Worm (Caenorhabditis elegans) whole organism, L3 larva: ENCODE results near the gene srx-21.

Experiments used
- R02D3.7 ChIP-seq: fragments of 150-350 bp; optimal IDR thresholded peaks from 2 replicates; lab custom pipeline; 2014; ENCODE audit warnings: missing biosample characterization, missing genetic modification characterization
- ZK546.5 ChIP-seq: sonication (generic microtip); optimal IDR thresholded peaks from 2 replicates; lab custom pipeline; 2017; ENCODE audit warnings: missing biosample characterization, missing genetic modification characterization
- aly-2 ChIP-seq: fragments of 150-350 bp; optimal IDR thresholded peaks from 2 replicates; lab custom pipeline; 2014; ENCODE audit warnings: missing biosample characterization, missing genetic modification characterization
- ama-1 ChIP-seq: fragments of 150-350 bp; optimal IDR thresholded peaks from 2 replicates; lab custom pipeline; 2018
- ceh-82 ChIP-seq: fragments of 150-350 bp; optimal IDR thresholded peaks from 2 replicates; lab custom pipeline; 2014; ENCODE audit warnings: missing biosample characterization, missing genetic modification characterization
- ceh-9 ChIP-seq: sonication (generic microtip); optimal IDR thresholded peaks from 2 replicates; lab custom pipeline; 2018; ENCODE audit warnings: missing biosample characterization, missing genetic modification characterization
- daf-12 ChIP-seq: fragments of 150-350 bp; optimal IDR thresholded peaks from 2 replicates; lab custom pipeline; 2014; ENCODE audit warnings: missing biosample characterization, missing genetic modification reagents, missing genetic modification characterization
- egl-27 ChIP-seq: sonication (generic microtip); optimal IDR thresholded peaks from 4 replicates; lab custom pipeline; 2017; ENCODE audit warnings: missing biosample characterization, missing genetic modification reagents, missing genetic modification characterization
- egl-5 ChIP-seq: fragments of 150-350 bp; optimal IDR thresholded peaks from 2 replicates; lab custom pipeline; 2017; ENCODE audit warnings: missing biosample characterization, missing genetic modification reagents, missing genetic modification characterization, inconsistent platforms
- elt-1 ChIP-seq: fragments of 150-350 bp; optimal IDR thresholded peaks from 2 replicates; lab custom pipeline; 2014; ENCODE audit warnings: missing biosample characterization, missing genetic modification characterization
- elt-2 ChIP-seq: sonication (generic microtip); optimal IDR thresholded peaks from 2 replicates; lab custom pipeline; 2016; ENCODE audit warnings: missing genetic modification reagents, mild to moderate bottlenecking, missing genetic modification characterization, missing compliant biosample characterization
- elt-3 ChIP-seq, 3 experiments: fragments of 150-350 bp in 1 of 3; sonication (generic microtip) in 2 of 3; optimal IDR thresholded peaks; 2 replicates in 2 of 3; 4 replicates in 1 of 3; lab custom pipeline; 2014 to 2017; ENCODE audit warnings: missing biosample characterization in 3 of 3, missing genetic modification characterization in 3 of 3
- eor-1 ChIP-seq, 2 experiments: fragments of 150-350 bp; optimal IDR thresholded peaks; 2 replicates each; lab custom pipeline; 2014 to 2018; ENCODE audit warnings: missing biosample characterization in 2 of 2, missing genetic modification characterization in 2 of 2
- fkh-10 ChIP-seq: sonication (generic microtip); optimal IDR thresholded peaks from 2 replicates; lab custom pipeline; 2017; ENCODE audit warnings: missing biosample characterization, missing genetic modification reagents, missing genetic modification characterization
- fkh-2 ChIP-seq: fragments of 150-350 bp; optimal IDR thresholded peaks from 2 replicates; lab custom pipeline; 2014; ENCODE audit warnings: missing biosample characterization, missing genetic modification reagents, missing genetic modification characterization
- hmg-11 ChIP-seq: sonication (generic microtip); optimal IDR thresholded peaks from 2 replicates; lab custom pipeline; 2016; ENCODE audit warnings: missing genetic modification characterization, missing compliant biosample characterization
- lin-15B ChIP-seq: fragments of 150-350 bp; optimal IDR thresholded peaks from 2 replicates; lab custom pipeline; 2014; ENCODE audit warnings: missing biosample characterization, missing genetic modification characterization
- lin-39 ChIP-seq: fragments of 150-350 bp; optimal IDR thresholded peaks from 2 replicates; lab custom pipeline; 2018; ENCODE audit warnings: missing biosample characterization, missing genetic modification reagents, missing genetic modification characterization
- mdl-1 ChIP-seq: fragments of 150-350 bp; optimal IDR thresholded peaks from 2 replicates; lab custom pipeline; 2014; ENCODE audit warnings: missing biosample characterization, missing genetic modification characterization
- nhr-23 ChIP-seq: fragments of 150-350 bp; optimal IDR thresholded peaks from 2 replicates; lab custom pipeline; 2014; ENCODE audit warnings: missing biosample characterization, missing genetic modification reagents, missing genetic modification characterization
- nhr-237 ChIP-seq: fragments of 150-350 bp; optimal IDR thresholded peaks from 2 replicates; lab custom pipeline; 2014; ENCODE audit warnings: missing biosample characterization, missing genetic modification characterization
- nhr-25 ChIP-seq: sonication (generic microtip); optimal IDR thresholded peaks from 2 replicates; lab custom pipeline; 2017; ENCODE audit warnings: missing biosample characterization, missing genetic modification characterization
- nhr-28 ChIP-seq: fragments of 150-350 bp; optimal IDR thresholded peaks from 2 replicates; lab custom pipeline; 2014; ENCODE audit warnings: missing biosample characterization, missing genetic modification characterization
- nhr-43 ChIP-seq: sonication (generic microtip); optimal IDR thresholded peaks from 2 replicates; lab custom pipeline; 2016; ENCODE audit warnings: mild to moderate bottlenecking, missing genetic modification characterization, missing compliant biosample characterization; ENCODE audit not compliant: poor library complexity, severe bottlenecking
- nhr-67 ChIP-seq: fragments of 150-350 bp; optimal IDR thresholded peaks from 2 replicates; lab custom pipeline; 2014; ENCODE audit warnings: missing biosample characterization, missing genetic modification characterization
- nhr-77 ChIP-seq: fragments of 150-350 bp; optimal IDR thresholded peaks from 2 replicates; lab custom pipeline; 2014; ENCODE audit warnings: missing biosample characterization, missing genetic modification characterization
- pha-4 ChIP-seq: fragments of 150-350 bp; optimal IDR thresholded peaks from 2 replicates; lab custom pipeline; 2014; ENCODE audit warnings: missing biosample characterization, missing genetic modification reagents, missing genetic modification characterization
- skn-1 ChIP-seq: fragments of 150-350 bp; optimal IDR thresholded peaks from 2 replicates; lab custom pipeline; 2014; ENCODE audit warnings: missing biosample characterization, missing genetic modification characterization
- snpc-4 ChIP-seq: fragments of 150-350 bp; optimal IDR thresholded peaks from 2 replicates; lab custom pipeline; 2014; ENCODE audit warnings: missing biosample characterization, missing genetic modification characterization
- unc-39 ChIP-seq: sonication (generic microtip); optimal IDR thresholded peaks from 4 replicates; lab custom pipeline; 2017; ENCODE audit warnings: missing biosample characterization, missing genetic modification characterization
- unc-62 ChIP-seq: fragments of 150-350 bp; sonication (generic microtip); optimal IDR thresholded peaks from 4 replicates; lab custom pipeline; 2014; ENCODE audit warnings: missing biosample characterization, missing genetic modification reagents, missing genetic modification characterization
- zag-1 ChIP-seq: fragments of 150-350 bp; optimal IDR thresholded peaks from 2 replicates; lab custom pipeline; 2014; ENCODE audit warnings: missing biosample characterization, missing genetic modification characterization
- ztf-11 ChIP-seq: fragments of 150-350 bp; optimal IDR thresholded peaks from 2 replicates; lab custom pipeline; 2014; ENCODE audit warnings: missing biosample characterization, missing genetic modification characterization
- ztf-4 ChIP-seq: fragments of 150-350 bp; optimal IDR thresholded peaks from 2 replicates; lab custom pipeline; 2014; ENCODE audit warnings: missing biosample characterization, missing genetic modification characterization

srx-21 gene

ce11 chrV:694625-695024 is 17.8 kb downstream of the srx-21 start, which contains the start of gene srj-53:
Gene srj-53 (minus strand): TSS chrV:694725.
- no peak for TF ChIP-seq zag-1 (tag; lab: Kevin White, UChicago)
- no peak for TF ChIP-seq fkh-2 (tag; lab: Kevin White, UChicago)
- TF ChIP-seq lin-15B (tag; lab: Kevin White, UChicago), result no peak
- no peak for TF ChIP-seq unc-62 (GFP tag; lab: Kevin White, UChicago)
- TF ChIP-seq egl-27 (tag; lab: Kevin White, UChicago), result no peak
- no peak for TF ChIP-seq mdl-1
- TF ChIP-seq nhr-67 (tag; lab: Kevin White, UChicago), result no peak
- TF ChIP-seq fkh-10 (GFP tag; lab: Kevin White, UChicago), result no peak
- TF ChIP-seq aly-2 (tag; lab: Kevin White, UChicago), result no peak
- TF ChIP-seq ceh-82 (tag; lab: Kevin White, UChicago), result no peak
- TF ChIP-seq daf-12, result no peak
- TF ChIP-seq elt-1, result no peak
- TF ChIP-seq elt-2 (tag; lab: Kevin White, UChicago), result no peak
- no peak for TF ChIP-seq ztf-11 (tag; lab: Kevin White, UChicago)
- no peak for TF ChIP-seq nhr-237 (tag; lab: Kevin White, UChicago)
- TF ChIP-seq skn-1 (tag; lab: Kevin White, UChicago), result no peak
- no peak for TF ChIP-seq pha-4
- no peak for TF ChIP-seq unc-39 (tag; lab: Kevin White, UChicago)
- no peak for TF ChIP-seq nhr-25 (tag; lab: Kevin White, UChicago)

ce11 chrV:695914-696313 is 19.1 kb downstream of the srx-21 start, which contains the start of gene srj-52:
Gene srj-52 (minus strand): TSS chrV:696014.
- TF ChIP-seq skn-1 (tag; lab: Kevin White, UChicago) (no peak), lin-15B (tag; lab: Kevin White, UChicago) (no peak), nhr-237 (tag; lab: Kevin White, UChicago) (no peak), fkh-10 (GFP tag; lab: Kevin White, UChicago) (no peak), ceh-82 (tag; lab: Kevin White, UChicago) (no peak), daf-12 (no peak), eor-1 (tag; optimal IDR thresholded peaks at IDR 0.05; lab: Kevin White, UChicago) (no peak), ztf-4 (no peak), nhr-28 (tag; lab: Kevin White, UChicago) (no peak), lin-39 (tag; lab: Kevin White, UChicago) (no peak), R02D3.7 (no peak), ceh-9 (no peak), elt-1 (no peak), nhr-43 (tag; lab: Kevin White, UChicago) (no peak)

ce11 chrV:699051-699450 is 22.2 kb downstream of the srx-21 start:
- TF ChIP-seq ZK546.5 (tag; lab: Kevin White, UChicago) (no peak), nhr-77 (tag; lab: Kevin White, UChicago) (no peak), nhr-237 (tag; lab: Kevin White, UChicago) (no peak), ceh-82 (tag; lab: Kevin White, UChicago) (no peak), egl-5 (tag; lab: Kevin White, UChicago) (no peak), hmg-11 (tag; lab: Kevin White, UChicago) (no peak)
- TF ChIP-seq, all 47 proteins: peak for 0

ce11 chrV:699489-700129 is 22.8 kb downstream of the srx-21 start, which contains the start of the genes ugt-29 and srx-5:
Gene ugt-29 (minus strand): TSS chrV:699589.
Gene srx-5 (plus strand): TSS chrV:700079.
- TF ChIP-seq R02D3.7 (no peak), elt-3 (tag; optimal IDR thresholded peaks at IDR 0.05; lab: Kevin White, UChicago) (no peak), nhr-43 (tag; lab: Kevin White, UChicago) (no peak), zag-1 (tag; lab: Kevin White, UChicago) (no peak), ZK546.5 (tag; lab: Kevin White, UChicago) (no peak)

ce11 chrV:702260-702659 is 25.4 kb downstream of the srx-21 start, which contains the start of gene srbc-37:
Gene srbc-37 (plus strand): TSS chrV:702560.
- TF ChIP-seq elt-2 (tag; lab: Kevin White, UChicago) (no peak), nhr-77 (tag; lab: Kevin White, UChicago) (no peak), ama-1 (lab: Kevin White, UChicago) (no peak), nhr-23 (no peak), snpc-4 (no peak)
